Fruit fly (Drosophila melanogaster) whole organism, embryonic: ENCODE measurements around the gene CG6479.

Source experiments
- CG12769 ChIP-seq: fragments of 200-800 bp; sonication (Bioruptor generic); optimal IDR thresholded peaks from 2 replicates; lab custom pipeline; 2019; ENCODE audit warnings: missing biosample characterization, mild to moderate bottlenecking, missing genetic modification characterization, moderate library complexity
- CG13624 ChIP-seq: fragments of 200-800 bp; sonication (Bioruptor generic); optimal IDR thresholded peaks from 2 replicates; lab custom pipeline; 2016; ENCODE audit warnings: missing biosample characterization, missing genetic modification characterization
- CG13894 ChIP-seq: fragments of 200-800 bp; sonication (Bioruptor generic); optimal IDR thresholded peaks from 3 replicates; lab custom pipeline; 2018; ENCODE audit warnings: missing biosample characterization, mild to moderate bottlenecking, missing genetic modification characterization, moderate library complexity
- CG2712 ChIP-seq: fragments of 200-800 bp; optimal IDR thresholded peaks from 3 replicates; lab custom pipeline; 2019; ENCODE audit warnings: missing biosample characterization, mild to moderate bottlenecking, missing genetic modification characterization, moderate library complexity
- CG2889 ChIP-seq: fragments of 200-800 bp; sonication (Bioruptor generic); IDR thresholded peaks from 3 replicates; pipeline ENCODE4 v1.3.6; 2022; ENCODE audit warnings: missing biosample characterization, missing genetic modification characterization
- CG32532 ChIP-seq: fragments of 200-800 bp; sonication (Bioruptor generic); IDR thresholded peaks from 2 replicates; pipeline ENCODE4 v1.3.6; 2022; ENCODE audit warnings: missing biosample characterization, missing genetic modification characterization
- CG34422 ChIP-seq: fragments of 200-800 bp; sonication (Bioruptor generic); IDR thresholded peaks from 3 replicates; pipeline ENCODE4 v1.3.6; 2022; ENCODE audit warnings: missing biosample characterization, missing genetic modification characterization
- CG3847 ChIP-seq: fragments of 200-800 bp; sonication (Bioruptor generic); IDR thresholded peaks from 2 replicates; pipeline ENCODE4 v1.3.6; 2022; ENCODE audit warnings: missing biosample characterization, missing genetic modification characterization
- CG6791 ChIP-seq: fragments of 200-800 bp; sonication (Bioruptor generic); IDR thresholded peaks from 3 replicates; pipeline ENCODE4 v1.3.6; 2022; ENCODE audit warnings: missing biosample characterization, missing genetic modification characterization; ENCODE audit not compliant: partially characterized antibody
- CG7745 ChIP-seq: fragments of 200-800 bp; sonication (Bioruptor generic); optimal IDR thresholded peaks from 2 replicates; lab custom pipeline; 2018; ENCODE audit warnings: missing biosample characterization, mild to moderate bottlenecking, missing genetic modification characterization, moderate library complexity
- CG8388 ChIP-seq: fragments of 200-800 bp; sonication (Bioruptor generic); optimal IDR thresholded peaks from 2 replicates; lab custom pipeline; 2019; ENCODE audit warnings: missing biosample characterization, mild to moderate bottlenecking, missing genetic modification characterization, moderate library complexity
- CTCF ChIP-seq: fragments of 200-800 bp; sonication (Bioruptor generic); optimal IDR thresholded peaks from 2 replicates; lab custom pipeline; 2017; ENCODE audit warnings: missing biosample characterization, mild to moderate bottlenecking, missing genetic modification characterization, moderate library complexity
- CkIIα-i1 ChIP-seq: fragments of 200-800 bp; sonication (Bioruptor generic); IDR thresholded peaks from 2 replicates; pipeline ENCODE4 v1.3.6; 2022; ENCODE audit warnings: missing biosample characterization, missing genetic modification characterization
- Dbx ChIP-seq: fragments of 200-800 bp; sonication (Bioruptor generic); IDR thresholded peaks from 3 replicates; pipeline ENCODE4 v1.3.6; 2022; ENCODE audit warnings: missing biosample characterization, missing genetic modification characterization
- Eip74EF ChIP-seq, 2 experiments: fragments of 200-800 bp in 1 of 2; fragments of >200 bp in 1 of 2; sonication (Bioruptor generic) in 1 of 2; optimal IDR thresholded peaks; 2 replicates each; lab custom pipeline; 2017 to 2019; ENCODE audit warnings: missing biosample characterization in 2 of 2, missing genetic modification characterization in 2 of 2, mild to moderate bottlenecking in 1 of 2, moderate library complexity in 1 of 2
- Ets65A ChIP-seq: fragments of 200-800 bp; sonication (Bioruptor generic); peaks from one replicate; lab custom pipeline; 2016; ENCODE audit warnings: missing biosample characterization, missing genetic modification characterization
- H15 ChIP-seq: fragments of 200-800 bp; sonication (Bioruptor generic); IDR thresholded peaks from 3 replicates; pipeline ENCODE4 v1.3.6; 2022; ENCODE audit warnings: missing biosample characterization, missing genetic modification characterization
- H2.0 ChIP-seq: fragments of 200-800 bp; sonication (Bioruptor generic); IDR thresholded peaks from 2 replicates; pipeline ENCODE4 v1.3.6; 2022; ENCODE audit warnings: missing biosample characterization, missing genetic modification characterization
- HmgD ChIP-seq: fragments of 200-800 bp; sonication (Bioruptor generic); optimal IDR thresholded peaks from 3 replicates; lab custom pipeline; 2016; ENCODE audit warnings: missing biosample characterization, missing genetic modification characterization
- Med ChIP-seq: fragments of 200-800 bp; sonication (Bioruptor generic); peaks from one replicate; lab custom pipeline; 2016; ENCODE audit warnings: missing biosample characterization, missing genetic modification characterization, mild to moderate bottlenecking, inconsistent platforms, moderate library complexity
- Ravus ChIP-seq: fragments of 200-800 bp; sonication (Bioruptor generic); IDR thresholded peaks from 2 replicates; pipeline ENCODE4 v1.3.6; 2022; ENCODE audit warnings: missing biosample characterization, missing genetic modification characterization
- Rfx ChIP-seq: fragments of 200-800 bp; sonication (Bioruptor generic); IDR thresholded peaks from 2 replicates; pipeline ENCODE4 v1.3.6; 2022; ENCODE audit warnings: missing biosample characterization, missing genetic modification characterization
- Taf1 ChIP-seq: fragments of 200-800 bp; sonication (Bioruptor generic); IDR thresholded peaks from 2 replicates; pipeline ENCODE4 v1.3.6; 2022; ENCODE audit warnings: missing biosample characterization, missing genetic modification characterization
- Usf ChIP-seq: fragments of 200-800 bp; sonication (Bioruptor generic); optimal IDR thresholded peaks from 2 replicates; lab custom pipeline; 2017; ENCODE audit warnings: missing genotype, missing biosample characterization, missing genetic modification characterization
- chinmo ChIP-seq: fragments of 200-800 bp; sonication (Bioruptor generic); IDR thresholded peaks from 4 replicates; pipeline ENCODE4 v1.3.6; 2022; ENCODE audit warnings: missing biosample characterization, missing genetic modification characterization; ENCODE audit not compliant: partially characterized antibody
- chm ChIP-seq: fragments of 200-800 bp; sonication (Bioruptor generic); IDR thresholded peaks from 2 replicates; pipeline ENCODE4 v1.3.6; 2022; ENCODE audit warnings: missing biosample characterization, missing genetic modification characterization
- gcm ChIP-seq: fragments of 200-800 bp; sonication (Bioruptor generic); optimal IDR thresholded peaks from 2 replicates; lab custom pipeline; 2019; ENCODE audit warnings: missing biosample characterization, mild to moderate bottlenecking, missing genetic modification characterization, moderate library complexity
- h ChIP-seq: fragments of >200 bp; optimal IDR thresholded peaks from 2 replicates; lab custom pipeline; 2017
- ham ChIP-seq: fragments of 200-800 bp; sonication (Bioruptor generic); IDR thresholded peaks from 2 replicates; pipeline ENCODE4 v1.3.6; 2022; ENCODE audit warnings: missing biosample characterization, missing genetic modification characterization
- lov ChIP-seq, 2 experiments: fragments of 200-800 bp in 1 of 2; fragments of >200 bp in 1 of 2; sonication (Bioruptor generic) in 1 of 2; IDR thresholded peaks in 1 of 2; optimal IDR thresholded peaks in 1 of 2; 2 replicates in 1 of 2; 3 replicates in 1 of 2; pipeline versions ENCODE4 v1.3.6 to Lab custom; 2017 to 2022; ENCODE audit warnings: missing biosample characterization in 1 of 2, missing genetic modification characterization in 1 of 2
- phol ChIP-seq: fragments of 200-800 bp; sonication (Bioruptor generic); optimal IDR thresholded peaks from 3 replicates; lab custom pipeline; 2018; ENCODE audit warnings: missing biosample characterization, mild to moderate bottlenecking, missing genetic modification characterization, moderate library complexity
- ssp ChIP-seq: fragments of 200-800 bp; sonication (Bioruptor generic); IDR thresholded peaks from 2 replicates; pipeline ENCODE4 v1.3.6; 2022; ENCODE audit warnings: missing biosample characterization, missing genetic modification characterization

Gene CG6479

dm6 chr3L:17386612-17387382, 47.7 kb upstream of the CG6479 start (continued):
- TF ChIP-seq CG32532 (GFP tag; lab: Robert Waterston, UW) (0 out of 2 replicates have a peak, but pooled peaks have one; percentile 5), CG7745 (tag; lab: Kevin White, UChicago) (no peak), CG2889 (GFP tag; lab: Robert Waterston, UW) (no peak), lov (optimal IDR thresholded peaks at IDR 0.05; lab: Kevin White, UChicago) (no peak), lov (GFP tag; IDR thresholded peaks at IDR 0.05; lab: Robert Waterston, UW) (no peak), CG13894 (tag; lab: Kevin White, UChicago) (peak; percentile 65), CG12769 (peak; percentile 61), Taf1 (GFP tag; lab: Robert Waterston, UW) (no peak), CG34422 (GFP tag; lab: Robert Waterston, UW) (no peak)

dm6 chr3L:17383714-17384113, 44.7 kb upstream of the CG6479 start:
- TF ChIP-seq gcm (GFP tag; lab: Kevin White, UChicago) (no peak), CTCF (GFP tag; lab: Kevin White, UChicago) (peak; percentile 65), CG6791 (GFP tag; lab: Robert Waterston, UW) (0 out of 3 replicates have a peak, but pooled peaks have one; percentile 15), H2.0 (no peak), Med (peak; percentile 33), Rfx (GFP tag; lab: Robert Waterston, UW) (no peak), H15 (0 out of 3 replicates have a peak, but pooled peaks have one; percentile 13), Dbx (0 out of 3 replicates have a peak, but pooled peaks have one; percentile 42), Ravus (GFP tag; lab: Robert Waterston, UW) (no peak)

DNA sequence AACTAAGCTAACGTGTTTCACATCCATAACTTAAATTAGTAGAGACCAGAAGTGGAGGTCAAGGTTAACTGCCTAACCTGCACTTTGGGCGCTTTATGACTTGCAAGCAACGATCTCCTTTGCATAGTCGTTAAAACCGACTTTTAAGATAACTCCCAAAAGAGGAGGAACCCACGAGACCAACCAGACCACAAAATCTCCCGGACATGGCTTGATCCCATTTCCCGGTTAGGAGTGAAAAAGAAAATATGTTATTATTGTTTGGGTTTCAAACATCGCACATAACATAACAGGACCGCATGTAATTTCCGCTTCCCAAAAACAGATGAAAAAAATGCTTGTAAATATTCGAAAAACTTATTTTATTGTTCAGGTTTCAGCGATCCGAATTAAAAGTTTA, 44.2 kb upstream of the CG6479 start:
- TF ChIP-seq phol (no peak), CG12769 (peak; percentile 20), HmgD (GFP tag; lab: Kevin White, UChicago) (no peak), Eip74EF (GFP tag; optimal IDR thresholded peaks at IDR 0.05; lab: Kevin White, UChicago) (no peak), Usf (GFP tag; lab: Kevin White, UChicago) (no peak), Ets65A (GFP tag; lab: Kevin White, UChicago) (peak; percentile 91), chinmo (0 out of 4 replicates have a peak, but pooled peaks have one; percentile 30), CG6791 (GFP tag; lab: Robert Waterston, UW) (no peak)

dm6 chr3L:17382628-17383027, 43.6 kb upstream of the CG6479 start, which contains the start of gene CG13728:
CG13728 (minus strand) TSS chr3L:17382728.
- TF ChIP-seq CG8388 (no peak), chm (GFP tag; lab: Robert Waterston, UW) (no peak), CkIIα-i1 (GFP tag; lab: Robert Waterston, UW) (no peak), ham (GFP tag; lab: Robert Waterston, UW) (no peak), h (lab: Kevin White, UChicago) (no peak), CG2712 (tag; lab: Kevin White, UChicago) (no peak), CG13624 (no peak), Ets65A (GFP tag; lab: Kevin White, UChicago) (peak; percentile 84)

DNA sequence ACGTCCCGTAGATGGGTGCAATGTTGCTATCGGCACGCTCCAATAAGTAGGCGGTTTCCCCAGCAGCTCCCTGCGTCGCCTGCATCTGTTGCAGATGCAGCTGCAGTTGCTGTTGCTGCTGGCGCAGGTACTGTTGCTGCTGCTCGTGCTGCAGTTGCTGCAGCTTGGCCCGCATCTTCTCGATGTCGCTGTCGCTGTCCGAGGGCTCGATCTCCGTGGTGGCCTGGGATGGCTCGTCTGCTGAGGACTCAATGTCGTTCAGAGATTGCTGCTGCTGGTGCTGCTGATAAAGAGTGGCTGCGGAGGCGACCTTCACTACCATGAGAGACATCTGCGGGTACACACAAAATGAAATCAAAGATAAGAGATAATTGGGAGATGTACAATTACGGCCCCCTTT, 42.9 kb upstream of the CG6479 start:
- no peak for TF ChIP-seq CG3847 (GFP tag; lab: Robert Waterston, UW)
- TF ChIP-seq ssp (GFP tag; lab: Robert Waterston, UW), result 0 out of 2 replicates have a peak, but pooled peaks have one; percentile 7
- peak; percentile 91 for TF ChIP-seq gcm (GFP tag; lab: Kevin White, UChicago)
